Worm (Caenorhabditis elegans) whole organism, young adult: ENCODE measurements around the gene srh-235.

Source experiments
- F23B12.7 ChIP-seq: sonication (generic microtip); optimal IDR thresholded peaks from 2 replicates; lab custom pipeline; 2017; ENCODE audit warnings: missing genetic modification characterization, mild to moderate bottlenecking, missing compliant biosample characterization, antibody characterized with exemption, moderate library complexity; ENCODE audit not compliant: insufficient read depth
- F52B5.7 ChIP-seq: sonication (generic microtip); optimal IDR thresholded peaks from 2 replicates; lab custom pipeline; 2016; ENCODE audit warnings: mild to moderate bottlenecking, missing genetic modification characterization, missing compliant biosample characterization
- ceh-58 ChIP-seq: fragments of 200-800 bp; sonication (Bioruptor generic); IDR thresholded peaks from 2 replicates; pipeline ENCODE4 v1.3.6; 2022; ENCODE audit warnings: missing genetic modification characterization, missing compliant biosample characterization
- lsl-1 ChIP-seq: fragments of 200-800 bp; sonication (Bioruptor generic); optimal IDR thresholded peaks from 2 replicates; lab custom pipeline; 2018; ENCODE audit warnings: mild to moderate bottlenecking, missing genetic modification characterization, moderate library complexity, missing compliant biosample characterization
- nhr-27 ChIP-seq: fragments of 200-800 bp; sonication (Bioruptor generic); optimal IDR thresholded peaks from 2 replicates; lab custom pipeline; 2018; ENCODE audit warnings: mild to moderate bottlenecking, missing genetic modification characterization, moderate library complexity, missing compliant biosample characterization
- pha-4 ChIP-seq: fragments of 150-350 bp; sonication (generic microtip); optimal IDR thresholded peaks from 2 replicates; lab custom pipeline; 2014; ENCODE audit warnings: missing biosample characterization, missing genetic modification reagents, missing genetic modification characterization

DNA sequence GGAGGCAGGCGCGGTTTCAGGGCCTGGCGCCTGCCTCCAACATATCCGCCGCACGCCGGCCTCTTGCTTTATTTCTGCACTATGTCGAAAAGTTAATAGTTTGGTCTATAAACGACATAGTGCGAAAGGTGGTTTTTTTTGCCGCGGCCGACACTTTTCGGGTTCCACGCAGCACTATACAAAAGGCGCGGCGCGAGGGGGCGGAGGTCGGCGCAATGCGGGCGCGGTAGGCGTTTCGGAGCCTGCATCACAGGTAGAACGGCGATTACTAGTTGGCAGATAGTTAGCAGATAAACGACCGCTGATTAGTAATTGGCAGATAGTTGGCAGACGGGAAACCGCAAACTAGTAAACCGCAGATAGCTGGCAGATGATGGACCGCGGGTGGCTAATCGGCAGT lies 41.3 kb upstream of the srh-235 start:
- TF ChIP-seq ceh-58 (GFP tag; lab: Robert Waterston, UW) (no peak), pha-4 (no peak), F23B12.7 (tag; lab: Kevin White, UChicago) (no peak), lsl-1 (no peak), nhr-27 (tag; lab: Kevin White, UChicago) (no peak), F52B5.7 (tag; lab: Kevin White, UChicago) (no peak)
